Worm (Caenorhabditis elegans) whole organism, late embryonic: ENCODE results near the gene str-18.

Source experiments
- nhr-11 ChIP-seq: fragments of 150-350 bp; optimal IDR thresholded peaks from 2 replicates; lab custom pipeline; 2014; ENCODE audit warnings: missing biosample characterization, missing genetic modification characterization
- pha-2 ChIP-seq: sonication (generic microtip); optimal IDR thresholded peaks from 2 replicates; lab custom pipeline; 2017; ENCODE audit warnings: mild to moderate bottlenecking, missing genetic modification characterization, missing compliant biosample characterization

DNA sequence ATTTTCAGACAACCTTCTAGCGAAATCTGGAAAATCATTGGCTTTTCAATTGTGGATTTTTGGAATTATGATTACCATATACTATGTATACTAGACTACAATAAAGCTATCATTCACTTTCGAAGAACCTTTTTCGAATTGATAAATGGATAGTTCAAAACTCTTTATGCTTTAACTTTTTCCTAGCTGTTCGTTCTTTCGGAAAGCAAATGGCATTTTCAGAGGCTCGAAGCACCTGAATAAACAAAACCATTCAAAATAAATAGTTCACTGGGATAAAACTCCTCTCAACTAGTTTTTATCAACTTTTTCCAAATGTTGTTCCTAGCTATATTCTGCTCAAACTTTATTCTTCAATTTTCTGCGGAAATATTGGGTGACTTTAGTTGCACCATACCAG is 39.3 kb upstream of the str-18 start, which contains the start of gene T26E4.2:
- no peak for TF ChIP-seq nhr-11 (tag; lab: Kevin White, UChicago)
- TF ChIP-seq pha-2 (tag; lab: Kevin White, UChicago), result no peak
